Worm (Caenorhabditis elegans) whole organism, L3 larva: ENCODE results near the gene algn-1.

Experiments used
- R02D3.7 ChIP-seq: fragments of 150-350 bp; optimal IDR thresholded peaks from 2 replicates; lab custom pipeline; 2014; ENCODE audit warnings: missing biosample characterization, missing genetic modification characterization
- ZK546.5 ChIP-seq: sonication (generic microtip); optimal IDR thresholded peaks from 2 replicates; lab custom pipeline; 2017; ENCODE audit warnings: missing biosample characterization, missing genetic modification characterization
- aly-2 ChIP-seq: fragments of 150-350 bp; optimal IDR thresholded peaks from 2 replicates; lab custom pipeline; 2014; ENCODE audit warnings: missing biosample characterization, missing genetic modification characterization
- ama-1 ChIP-seq: fragments of 150-350 bp; optimal IDR thresholded peaks from 2 replicates; lab custom pipeline; 2018
- ceh-16 ChIP-seq: sonication (generic microtip); optimal IDR thresholded peaks from 2 replicates; lab custom pipeline; 2017; ENCODE audit warnings: missing biosample characterization, missing genetic modification characterization
- ceh-28 ChIP-seq: fragments of 150-350 bp; optimal IDR thresholded peaks from 2 replicates; lab custom pipeline; 2014; ENCODE audit warnings: missing biosample characterization, missing genetic modification reagents, missing genetic modification characterization
- ceh-82 ChIP-seq: fragments of 150-350 bp; optimal IDR thresholded peaks from 2 replicates; lab custom pipeline; 2014; ENCODE audit warnings: missing biosample characterization, missing genetic modification characterization
- ceh-9 ChIP-seq: sonication (generic microtip); optimal IDR thresholded peaks from 2 replicates; lab custom pipeline; 2018; ENCODE audit warnings: missing biosample characterization, missing genetic modification characterization
- daf-12 ChIP-seq: fragments of 150-350 bp; optimal IDR thresholded peaks from 2 replicates; lab custom pipeline; 2014; ENCODE audit warnings: missing biosample characterization, missing genetic modification reagents, missing genetic modification characterization
- egl-27 ChIP-seq: sonication (generic microtip); optimal IDR thresholded peaks from 4 replicates; lab custom pipeline; 2017; ENCODE audit warnings: missing biosample characterization, missing genetic modification reagents, missing genetic modification characterization
- egl-5 ChIP-seq: fragments of 150-350 bp; optimal IDR thresholded peaks from 2 replicates; lab custom pipeline; 2017; ENCODE audit warnings: missing biosample characterization, missing genetic modification reagents, missing genetic modification characterization, inconsistent platforms
- elt-1 ChIP-seq: fragments of 150-350 bp; optimal IDR thresholded peaks from 2 replicates; lab custom pipeline; 2014; ENCODE audit warnings: missing biosample characterization, missing genetic modification characterization
- elt-2 ChIP-seq: sonication (generic microtip); optimal IDR thresholded peaks from 2 replicates; lab custom pipeline; 2016; ENCODE audit warnings: missing genetic modification reagents, mild to moderate bottlenecking, missing genetic modification characterization, missing compliant biosample characterization
- elt-3 ChIP-seq, 3 experiments: fragments of 150-350 bp in 1 of 3; sonication (generic microtip) in 2 of 3; optimal IDR thresholded peaks; 2 replicates in 2 of 3; 4 replicates in 1 of 3; lab custom pipeline; 2014 to 2017; ENCODE audit warnings: missing biosample characterization in 3 of 3, missing genetic modification characterization in 3 of 3
- eor-1 ChIP-seq, 2 experiments: fragments of 150-350 bp; optimal IDR thresholded peaks; 2 replicates each; lab custom pipeline; 2014 to 2018; ENCODE audit warnings: missing biosample characterization in 2 of 2, missing genetic modification characterization in 2 of 2
- fkh-10 ChIP-seq: sonication (generic microtip); optimal IDR thresholded peaks from 2 replicates; lab custom pipeline; 2017; ENCODE audit warnings: missing biosample characterization, missing genetic modification reagents, missing genetic modification characterization
- fkh-2 ChIP-seq: fragments of 150-350 bp; optimal IDR thresholded peaks from 2 replicates; lab custom pipeline; 2014; ENCODE audit warnings: missing biosample characterization, missing genetic modification reagents, missing genetic modification characterization
- fos-1 ChIP-seq: fragments of 150-350 bp; optimal IDR thresholded peaks from 2 replicates; lab custom pipeline; 2014; ENCODE audit warnings: missing biosample characterization, missing genetic modification characterization
- hmg-11 ChIP-seq: sonication (generic microtip); optimal IDR thresholded peaks from 2 replicates; lab custom pipeline; 2016; ENCODE audit warnings: missing genetic modification characterization, missing compliant biosample characterization
- jun-1 ChIP-seq: fragments of 150-350 bp; optimal IDR thresholded peaks from 2 replicates; lab custom pipeline; 2014; ENCODE audit warnings: missing biosample characterization, missing genetic modification reagents, missing genetic modification characterization
- lin-15B ChIP-seq: fragments of 150-350 bp; optimal IDR thresholded peaks from 2 replicates; lab custom pipeline; 2014; ENCODE audit warnings: missing biosample characterization, missing genetic modification characterization
- lin-39 ChIP-seq: fragments of 150-350 bp; optimal IDR thresholded peaks from 2 replicates; lab custom pipeline; 2018; ENCODE audit warnings: missing biosample characterization, missing genetic modification reagents, missing genetic modification characterization
- lsy-12 ChIP-seq: sonication (generic microtip); optimal IDR thresholded peaks from 2 replicates; lab custom pipeline; 2016; ENCODE audit warnings: mild to moderate bottlenecking, missing genetic modification characterization, missing compliant biosample characterization
- mdl-1 ChIP-seq: fragments of 150-350 bp; optimal IDR thresholded peaks from 2 replicates; lab custom pipeline; 2014; ENCODE audit warnings: missing biosample characterization, missing genetic modification characterization
- mml-1 ChIP-seq: fragments of 150-350 bp; sonication (generic microtip); optimal IDR thresholded peaks from 3 replicates; lab custom pipeline; 2014; ENCODE audit warnings: missing biosample characterization, missing genetic modification characterization
- nfya-1 ChIP-seq: sonication (generic microtip); optimal IDR thresholded peaks from 2 replicates; lab custom pipeline; 2017; ENCODE audit warnings: missing genetic modification characterization, mild to moderate bottlenecking, missing compliant biosample characterization, antibody characterized with exemption, moderate library complexity; ENCODE audit not compliant: insufficient read depth
- nhr-11 ChIP-seq: fragments of 150-350 bp; optimal IDR thresholded peaks from 2 replicates; lab custom pipeline; 2014; ENCODE audit warnings: missing biosample characterization, missing genetic modification characterization
- nhr-12 ChIP-seq: fragments of 150-350 bp; optimal IDR thresholded peaks from 2 replicates; lab custom pipeline; 2014; ENCODE audit warnings: missing biosample characterization, missing genetic modification characterization
- nhr-23 ChIP-seq: fragments of 150-350 bp; optimal IDR thresholded peaks from 2 replicates; lab custom pipeline; 2014; ENCODE audit warnings: missing biosample characterization, missing genetic modification reagents, missing genetic modification characterization
- nhr-237 ChIP-seq: fragments of 150-350 bp; optimal IDR thresholded peaks from 2 replicates; lab custom pipeline; 2014; ENCODE audit warnings: missing biosample characterization, missing genetic modification characterization
- nhr-25 ChIP-seq: sonication (generic microtip); optimal IDR thresholded peaks from 2 replicates; lab custom pipeline; 2017; ENCODE audit warnings: missing biosample characterization, missing genetic modification characterization
- nhr-28 ChIP-seq: fragments of 150-350 bp; optimal IDR thresholded peaks from 2 replicates; lab custom pipeline; 2014; ENCODE audit warnings: missing biosample characterization, missing genetic modification characterization
- nhr-43 ChIP-seq: sonication (generic microtip); optimal IDR thresholded peaks from 2 replicates; lab custom pipeline; 2016; ENCODE audit warnings: mild to moderate bottlenecking, missing genetic modification characterization, missing compliant biosample characterization; ENCODE audit not compliant: poor library complexity, severe bottlenecking
- nhr-67 ChIP-seq: fragments of 150-350 bp; optimal IDR thresholded peaks from 2 replicates; lab custom pipeline; 2014; ENCODE audit warnings: missing biosample characterization, missing genetic modification characterization
- nhr-76 ChIP-seq: fragments of 150-350 bp; sonication (generic microtip); optimal IDR thresholded peaks from 5 replicates; lab custom pipeline; 2014; ENCODE audit warnings: missing biosample characterization, missing genetic modification characterization
- nhr-77 ChIP-seq: fragments of 150-350 bp; optimal IDR thresholded peaks from 2 replicates; lab custom pipeline; 2014; ENCODE audit warnings: missing biosample characterization, missing genetic modification characterization
- pha-4 ChIP-seq: fragments of 150-350 bp; optimal IDR thresholded peaks from 2 replicates; lab custom pipeline; 2014; ENCODE audit warnings: missing biosample characterization, missing genetic modification reagents, missing genetic modification characterization
- pqm-1 ChIP-seq: fragments of 150-350 bp; optimal IDR thresholded peaks from 2 replicates; lab custom pipeline; 2017; ENCODE audit warnings: missing biosample characterization, missing genetic modification characterization, inconsistent platforms
- sea-2 ChIP-seq: fragments of 150-350 bp; sonication (generic microtip); optimal IDR thresholded peaks from 4 replicates; lab custom pipeline; 2014; ENCODE audit warnings: missing biosample characterization, missing genetic modification reagents, missing genetic modification characterization
- skn-1 ChIP-seq: fragments of 150-350 bp; optimal IDR thresholded peaks from 2 replicates; lab custom pipeline; 2014; ENCODE audit warnings: missing biosample characterization, missing genetic modification characterization
- snpc-4 ChIP-seq: fragments of 150-350 bp; optimal IDR thresholded peaks from 2 replicates; lab custom pipeline; 2014; ENCODE audit warnings: missing biosample characterization, missing genetic modification characterization
- tbx-2 ChIP-seq: sonication (generic microtip); optimal IDR thresholded peaks from 2 replicates; lab custom pipeline; 2016; ENCODE audit warnings: mild to moderate bottlenecking, missing genetic modification characterization, missing compliant biosample characterization
- unc-39 ChIP-seq: sonication (generic microtip); optimal IDR thresholded peaks from 4 replicates; lab custom pipeline; 2017; ENCODE audit warnings: missing biosample characterization, missing genetic modification characterization
- unc-62 ChIP-seq: fragments of 150-350 bp; sonication (generic microtip); optimal IDR thresholded peaks from 4 replicates; lab custom pipeline; 2014; ENCODE audit warnings: missing biosample characterization, missing genetic modification reagents, missing genetic modification characterization
- zag-1 ChIP-seq: fragments of 150-350 bp; optimal IDR thresholded peaks from 2 replicates; lab custom pipeline; 2014; ENCODE audit warnings: missing biosample characterization, missing genetic modification characterization
- ztf-11 ChIP-seq: fragments of 150-350 bp; optimal IDR thresholded peaks from 2 replicates; lab custom pipeline; 2014; ENCODE audit warnings: missing biosample characterization, missing genetic modification characterization
- ztf-4 ChIP-seq: fragments of 150-350 bp; optimal IDR thresholded peaks from 2 replicates; lab custom pipeline; 2014; ENCODE audit warnings: missing biosample characterization, missing genetic modification characterization

Gene algn-1

DNA sequence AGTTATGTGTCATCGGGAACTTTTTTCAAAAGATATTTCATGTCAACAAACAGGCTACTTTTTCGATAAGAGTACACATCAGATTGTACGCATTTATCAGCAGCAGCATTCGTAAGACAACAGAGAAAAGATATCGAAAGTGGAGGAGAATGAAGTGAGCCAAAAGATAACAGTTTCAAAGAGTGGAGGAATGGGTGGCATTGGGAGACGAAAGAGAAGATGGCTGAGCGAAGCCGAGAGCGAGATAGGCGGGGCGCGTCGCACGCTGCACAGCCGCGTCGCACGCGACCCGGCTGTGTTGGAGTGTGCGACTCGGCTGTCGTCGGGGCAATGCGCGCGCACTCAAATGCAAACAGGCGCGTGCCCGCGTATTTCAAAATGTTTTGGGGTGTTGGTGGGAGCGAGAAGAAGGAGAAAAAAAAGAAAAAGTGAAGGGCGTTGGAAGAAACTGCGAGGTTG, 4.2 kb downstream of the algn-1 start:
- no peak for TF ChIP-seq zag-1 (tag; lab: Kevin White, UChicago)
- TF ChIP-seq egl-27 (tag; lab: Kevin White, UChicago) = peak; percentile 43
- no peak for TF ChIP-seq nhr-12 (tag; lab: Kevin White, UChicago)
- no peak for TF ChIP-seq egl-5 (tag; lab: Kevin White, UChicago)
- TF ChIP-seq elt-1 = peak; percentile 25
- TF ChIP-seq ceh-28 (tag; lab: Kevin White, UChicago) = peak; percentile 72
- TF ChIP-seq nfya-1 (tag; lab: Kevin White, UChicago) = peak; percentile 97
- TF ChIP-seq ceh-16 (tag; lab: Kevin White, UChicago) = no peak
- peak; percentile 92 for TF ChIP-seq nhr-25 (tag; lab: Kevin White, UChicago)
- TF ChIP-seq lin-39 (tag; lab: Kevin White, UChicago) = peak; percentile 97
- TF ChIP-seq fkh-10 (GFP tag; lab: Kevin White, UChicago) = no peak
- TF ChIP-seq tbx-2 = peak; percentile 62
- TF ChIP-seq ZK546.5 (tag; lab: Kevin White, UChicago) = no peak
- no peak for TF ChIP-seq unc-62 (GFP tag; lab: Kevin White, UChicago)
- no peak for TF ChIP-seq ceh-82 (tag; lab: Kevin White, UChicago)
- no peak for TF ChIP-seq fkh-2 (tag; lab: Kevin White, UChicago)
- peak; percentile 94 for TF ChIP-seq pqm-1 (tag; lab: Kevin White, UChicago)
- TF ChIP-seq skn-1 (tag; lab: Kevin White, UChicago) = no peak
- peak; percentile 86 for TF ChIP-seq pha-4
- no peak for TF ChIP-seq unc-39 (tag; lab: Kevin White, UChicago)
- no peak for TF ChIP-seq nhr-237 (tag; lab: Kevin White, UChicago)
- no peak for TF ChIP-seq ceh-9 (tag; lab: Kevin White, UChicago)
- TF ChIP-seq snpc-4 (tag; lab: Kevin White, UChicago) = peak; percentile 49
- TF ChIP-seq nhr-23 (tag; lab: Kevin White, UChicago) = peak; percentile 75
- no peak for TF ChIP-seq daf-12 (tag; lab: Kevin White, UChicago)
- no peak for TF ChIP-seq mml-1 (tag; lab: Kevin White, UChicago)
- no peak for TF ChIP-seq nhr-76 (tag; lab: Kevin White, UChicago)
- TF ChIP-seq ama-1 = peak; percentile 50
- TF ChIP-seq R02D3.7 (tag; lab: Kevin White, UChicago) = peak; percentile 50
- TF ChIP-seq mdl-1 (tag; lab: Kevin White, UChicago) = peak; percentile 60
- TF ChIP-seq eor-1 (tag; optimal IDR thresholded peaks at IDR 0.05; lab: Kevin White, UChicago) = no peak
- no peak for TF ChIP-seq ztf-4 (tag; lab: Kevin White, UChicago)
- TF ChIP-seq jun-1 = peak; percentile 92
- no peak for TF ChIP-seq hmg-11 (tag; lab: Kevin White, UChicago)
- no peak for TF ChIP-seq nhr-67 (tag; lab: Kevin White, UChicago)
- peak in 2 of 3 experiments; percentile 8 to 36 for TF ChIP-seq elt-3 (tag; optimal IDR thresholded peaks at IDR 0.05; lab: Kevin White, UChicago)
- TF ChIP-seq ztf-11 (tag; lab: Kevin White, UChicago) = no peak
- TF ChIP-seq fos-1 (tag; lab: Kevin White, UChicago) = peak; percentile 33
- TF ChIP-seq lsy-12 (tag; lab: Kevin White, UChicago) = peak; percentile 93
- TF ChIP-seq lin-15B (tag; lab: Kevin White, UChicago) = peak; percentile 84
- TF ChIP-seq nhr-43 (tag; lab: Kevin White, UChicago) = peak; percentile 74
- TF ChIP-seq nhr-77 (tag; lab: Kevin White, UChicago) = peak; percentile 71
- TF ChIP-seq aly-2 (tag; lab: Kevin White, UChicago) = no peak
- TF ChIP-seq nhr-11 = peak; percentile 44
- peak; percentile 99 for TF ChIP-seq elt-2 (tag; lab: Kevin White, UChicago)
- no peak for TF ChIP-seq sea-2 (GFP tag; lab: Kevin White, UChicago)
- TF ChIP-seq nhr-28 (tag; lab: Kevin White, UChicago) = no peak
